Worm (Caenorhabditis elegans) whole organism, L1 larva: ENCODE data around the gene srw-103.

Experiments used
- Y116A8C.19 ChIP-seq: sonication (generic microtip); optimal IDR thresholded peaks from 2 replicates; lab custom pipeline; 2016; ENCODE audit warnings: missing compliant biosample characterization, missing genetic modification characterization, borderline replicate concordance
- aha-1 ChIP-seq: fragments of 150-350 bp; optimal IDR thresholded peaks from 2 replicates; lab custom pipeline; 2014; ENCODE audit warnings: missing biosample characterization, missing genetic modification characterization
- ama-1 ChIP-seq: fragments of 150-350 bp; optimal IDR thresholded peaks from 2 replicates; lab custom pipeline; 2014
- ceh-82 ChIP-seq, 3 experiments: fragments of 150-350 bp in 1 of 3; sonication (generic microtip) in 2 of 3; optimal IDR thresholded peaks; 2 replicates each; lab custom pipeline; 2014 to 2017; ENCODE audit warnings: missing biosample characterization in 3 of 3, missing genetic modification characterization in 3 of 3
- egl-27 ChIP-seq, 2 experiments: fragments of 150-350 bp in 1 of 2; sonication (generic microtip); optimal IDR thresholded peaks; 3 replicates each; lab custom pipeline; 2017 to 2018; ENCODE audit warnings: missing biosample characterization in 2 of 2, missing genetic modification characterization in 2 of 2, missing genetic modification reagents in 2 of 2
- fkh-10 ChIP-seq: sonication (generic microtip); optimal IDR thresholded peaks from 2 replicates; lab custom pipeline; 2017; ENCODE audit warnings: missing biosample characterization, missing genetic modification reagents, missing genetic modification characterization
- lin-15B ChIP-seq: fragments of 150-350 bp; sonication (generic microtip); optimal IDR thresholded peaks from 3 replicates; lab custom pipeline; 2014; ENCODE audit warnings: missing biosample characterization, missing genetic modification characterization
- lin-35 ChIP-seq, 2 experiments: fragments of 150-350 bp; optimal IDR thresholded peaks; 2 replicates each; lab custom pipeline; 2014; ENCODE audit warnings: missing biosample characterization in 2 of 2, missing genetic modification characterization in 2 of 2, missing genetic modification reagents in 2 of 2
- lsy-2 ChIP-seq, 2 experiments: fragments of 150-350 bp; optimal IDR thresholded peaks; 2 replicates each; lab custom pipeline; 2014; ENCODE audit warnings: missing biosample characterization in 2 of 2, missing genetic modification characterization in 2 of 2
- nhr-11 ChIP-seq: fragments of 150-350 bp; optimal IDR thresholded peaks from 2 replicates; lab custom pipeline; 2014; ENCODE audit warnings: missing biosample characterization, missing genetic modification characterization
- unc-86 ChIP-seq: sonication (generic microtip); optimal IDR thresholded peaks from 2 replicates; lab custom pipeline; 2016; ENCODE audit warnings: missing genetic modification characterization, missing compliant biosample characterization
- ztf-4 ChIP-seq: fragments of 150-350 bp; optimal IDR thresholded peaks from 2 replicates; lab custom pipeline; 2014; ENCODE audit warnings: missing biosample characterization, missing genetic modification characterization

DNA sequence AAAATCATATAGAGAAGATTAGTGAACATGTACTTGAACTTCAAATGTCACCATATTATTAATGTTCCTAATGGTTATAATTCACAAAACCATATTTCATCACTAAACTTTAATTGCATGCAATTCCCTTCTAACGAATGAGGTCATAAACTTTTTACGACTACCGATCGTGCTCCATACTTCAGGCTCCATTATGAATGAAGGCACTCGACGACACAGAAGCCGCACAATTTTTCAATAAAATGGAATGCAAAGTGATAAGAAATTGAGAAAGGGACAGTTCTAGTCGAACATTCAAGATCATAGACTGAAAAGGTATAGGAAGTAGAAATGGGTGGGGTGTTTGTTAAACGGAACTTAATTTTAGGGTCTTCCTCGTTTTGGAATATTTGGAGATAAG is 39.1 kb downstream of the srw-103 start:
- TF ChIP-seq fkh-10 (GFP tag; lab: Kevin White, UChicago) (no peak), ztf-4 (tag; lab: Kevin White, UChicago) (no peak), lsy-2 (tag; optimal IDR thresholded peaks at IDR 0.05; lab: Kevin White, UChicago) (no peak), lin-35 (GFP tag; optimal IDR thresholded peaks at IDR 0.05; lab: Kevin White, UChicago) (no peak), ceh-82 (tag; optimal IDR thresholded peaks at IDR 0.05; lab: Kevin White, UChicago) (no peak), egl-27 (tag; optimal IDR thresholded peaks at IDR 0.05; lab: Kevin White, UChicago) (no peak), lin-15B (tag; lab: Kevin White, UChicago) (no peak), aha-1 (tag; lab: Kevin White, UChicago) (no peak), ama-1 (lab: Kevin White, UChicago) (no peak), unc-86 (no peak), Y116A8C.19 (tag; lab: Kevin White, UChicago) (no peak), nhr-11 (no peak)
